Fruit fly (Drosophila melanogaster) whole organism, embryonic: ENCODE results near the gene stg.

ENCODE experiments used
- ATbp ChIP-seq: fragments of 200-800 bp; sonication (Bioruptor generic); optimal IDR thresholded peaks from 2 replicates; lab custom pipeline; 2017; ENCODE audit warnings: missing biosample characterization, mild to moderate bottlenecking, missing genetic modification characterization, missing genetic modification reagents
- CG10267 ChIP-seq: fragments of 200-800 bp; sonication (Bioruptor generic); optimal IDR thresholded peaks from 2 replicates; lab custom pipeline; 2018; ENCODE audit warnings: missing biosample characterization, mild to moderate bottlenecking, missing genetic modification characterization, moderate library complexity
- CG11247 ChIP-seq: fragments of 200-800 bp; sonication (Bioruptor generic); IDR thresholded peaks from 2 replicates; pipeline ENCODE4 v1.3.6; 2022; ENCODE audit warnings: missing biosample characterization, missing genetic modification characterization
- CG11560 ChIP-seq: fragments of 200-800 bp; sonication (Bioruptor generic); IDR thresholded peaks from 3 replicates; pipeline ENCODE4 v1.3.6; 2022; ENCODE audit warnings: missing biosample characterization, missing genetic modification characterization
- CG11695 ChIP-seq: fragments of 200-800 bp; sonication (Bioruptor generic); IDR thresholded peaks from 3 replicates; pipeline ENCODE4 v1.3.6; 2022; ENCODE audit warnings: missing biosample characterization, missing genetic modification characterization
- CG12104 ChIP-seq: fragments of 200-800 bp; sonication (Bioruptor generic); optimal IDR thresholded peaks from 3 replicates; lab custom pipeline; 2016; ENCODE audit warnings: missing biosample characterization, missing genetic modification characterization
- CG12155 ChIP-seq: fragments of 200-800 bp; sonication (Bioruptor generic); optimal IDR thresholded peaks from 3 replicates; lab custom pipeline; 2016; ENCODE audit warnings: missing biosample characterization, missing genetic modification characterization
- CG12219 ChIP-seq: fragments of 200-800 bp; sonication (Bioruptor generic); optimal IDR thresholded peaks from 3 replicates; lab custom pipeline; 2018; ENCODE audit warnings: missing biosample characterization, mild to moderate bottlenecking, missing genetic modification characterization
- CG13775 ChIP-seq: fragments of 200-800 bp; sonication (Bioruptor generic); optimal IDR thresholded peaks from 3 replicates; lab custom pipeline; 2017; ENCODE audit warnings: missing biosample characterization, mild to moderate bottlenecking, missing genetic modification characterization
- CG14965 ChIP-seq: fragments of 200-800 bp; sonication (Bioruptor generic); optimal IDR thresholded peaks from 2 replicates; lab custom pipeline; 2016; ENCODE audit warnings: missing biosample characterization, missing genetic modification characterization, borderline replicate concordance
- CG1647 ChIP-seq: fragments of 200-800 bp; sonication (Bioruptor generic); optimal IDR thresholded peaks from 3 replicates; lab custom pipeline; 2016; ENCODE audit warnings: missing biosample characterization, missing genetic modification characterization
- CG2678 ChIP-seq: fragments of 200-800 bp; sonication (Bioruptor generic); optimal IDR thresholded peaks from 3 replicates; lab custom pipeline; 2019; ENCODE audit warnings: missing biosample characterization, mild to moderate bottlenecking, missing genetic modification characterization, moderate library complexity
- CG33557 ChIP-seq: fragments of 200-800 bp; sonication (Bioruptor generic); optimal IDR thresholded peaks from 2 replicates; lab custom pipeline; 2019; ENCODE audit warnings: missing biosample characterization, mild to moderate bottlenecking, missing genetic modification characterization, moderate library complexity
- CG42726 ChIP-seq: fragments of 200-800 bp; sonication (Bioruptor generic); IDR thresholded peaks from 2 replicates; pipeline ENCODE4 v1.3.6; 2022; ENCODE audit warnings: missing biosample characterization, missing genetic modification characterization; ENCODE audit not compliant: partially characterized antibody
- CG4424 ChIP-seq: fragments of 200-800 bp; sonication (Bioruptor generic); optimal IDR thresholded peaks from 3 replicates; lab custom pipeline; 2016; ENCODE audit warnings: missing biosample characterization, missing genetic modification characterization
- CG6272 ChIP-seq: fragments of 200-800 bp; sonication (Bioruptor generic); IDR thresholded peaks from 2 replicates; pipeline ENCODE4 v1.3.6; 2022; ENCODE audit warnings: missing biosample characterization, missing genetic modification characterization
- CG8359 ChIP-seq: fragments of 200-800 bp; sonication (Bioruptor generic); optimal IDR thresholded peaks from 2 replicates; lab custom pipeline; 2017; ENCODE audit warnings: missing biosample characterization, mild to moderate bottlenecking, missing genetic modification characterization, borderline replicate concordance
- CG9215 ChIP-seq: fragments of 200-800 bp; sonication (Bioruptor generic); IDR thresholded peaks from 2 replicates; pipeline ENCODE4 v1.3.6; 2022; ENCODE audit warnings: missing biosample characterization, missing genetic modification characterization
- Dad ChIP-seq: fragments of 200-800 bp; sonication (Bioruptor generic); optimal IDR thresholded peaks from 3 replicates; lab custom pipeline; 2016; ENCODE audit warnings: missing biosample characterization, missing genetic modification characterization
- E2f1 ChIP-seq: fragments of 200-800 bp; sonication (Bioruptor generic); IDR thresholded peaks from 2 replicates; pipeline ENCODE4 v1.3.6; 2022; ENCODE audit warnings: missing biosample characterization, missing genetic modification characterization
- ERR ChIP-seq: fragments of 200-800 bp; sonication (Bioruptor generic); optimal IDR thresholded peaks from 2 replicates; lab custom pipeline; 2016; ENCODE audit warnings: missing biosample characterization, missing genetic modification characterization
- Ets65A ChIP-seq: fragments of 200-800 bp; sonication (Bioruptor generic); peaks from one replicate; lab custom pipeline; 2016; ENCODE audit warnings: missing biosample characterization, missing genetic modification characterization
- HLHmδ ChIP-seq: fragments of 200-800 bp; sonication (Bioruptor generic); optimal IDR thresholded peaks from 2 replicates; lab custom pipeline; 2018; ENCODE audit warnings: missing biosample characterization, mild to moderate bottlenecking, missing genetic modification characterization, moderate library complexity
- Hand ChIP-seq: fragments of 200-800 bp; sonication (Bioruptor generic); optimal IDR thresholded peaks from 2 replicates; lab custom pipeline; 2017; ENCODE audit warnings: mild to moderate bottlenecking, missing biosample characterization, missing genetic modification reagents, missing genetic modification characterization
- Hr78 ChIP-seq, 2 experiments: fragments of 200-800 bp in 1 of 2; fragments of >200 bp in 1 of 2; sonication (Bioruptor generic) in 1 of 2; optimal IDR thresholded peaks; 2 replicates each; lab custom pipeline; 2017 to 2019; ENCODE audit warnings: missing biosample characterization in 2 of 2, missing genetic modification characterization in 2 of 2, mild to moderate bottlenecking in 1 of 2, moderate library complexity in 1 of 2
- MTF-1 ChIP-seq: fragments of 200-800 bp; sonication (Bioruptor generic); optimal IDR thresholded peaks from 2 replicates; lab custom pipeline; 2018; ENCODE audit warnings: missing biosample characterization, mild to moderate bottlenecking, missing genetic modification characterization, borderline replicate concordance
- Med ChIP-seq: fragments of 200-800 bp; sonication (Bioruptor generic); peaks from one replicate; lab custom pipeline; 2016; ENCODE audit warnings: missing biosample characterization, missing genetic modification characterization, mild to moderate bottlenecking, inconsistent platforms, moderate library complexity
- Rx ChIP-seq: fragments of 200-800 bp; sonication (Bioruptor generic); IDR thresholded peaks from 2 replicates; pipeline ENCODE4 v1.3.6; 2022; ENCODE audit warnings: missing biosample characterization, missing genetic modification characterization
- Trl ChIP-seq, 3 experiments: fragments of >200 bp in 2 of 3; fragments of 200-800 bp in 1 of 3; sonication (Bioruptor generic) in 1 of 3; optimal IDR thresholded peaks; 2 replicates in 1 of 3; 3 replicates in 2 of 3; lab custom pipeline; 2016 to 2017; ENCODE audit warnings: missing biosample characterization in 1 of 3, missing genetic modification characterization in 1 of 3
- Vsx1 ChIP-seq: fragments of 200-800 bp; sonication (Bioruptor generic); optimal IDR thresholded peaks from 2 replicates; lab custom pipeline; 2017; ENCODE audit warnings: missing biosample characterization, mild to moderate bottlenecking, missing genetic modification characterization, missing genetic modification reagents
- bcd ChIP-seq: fragments of 200-800 bp; sonication (Bioruptor generic); optimal IDR thresholded peaks from 2 replicates; lab custom pipeline; 2017; ENCODE audit warnings: missing biosample characterization, mild to moderate bottlenecking, missing genetic modification characterization
- croc ChIP-seq: fragments of 200-800 bp; sonication (Bioruptor generic); conservative IDR thresholded peaks from 3 replicates; pipeline ENCODE4 v1.3.6; 2022; ENCODE audit warnings: missing biosample characterization, missing genetic modification characterization
- dimm ChIP-seq: fragments of 200-800 bp; sonication (Bioruptor generic); IDR thresholded peaks from 2 replicates; pipeline ENCODE4 v1.3.6; 2022; ENCODE audit warnings: missing biosample characterization, missing genetic modification characterization
- fru ChIP-seq: fragments of >200 bp; optimal IDR thresholded peaks from 2 replicates; lab custom pipeline; 2017
- gt ChIP-seq: fragments of 200-800 bp; sonication (Bioruptor generic); IDR thresholded peaks from 2 replicates; pipeline ENCODE4 v1.3.6; 2022; ENCODE audit warnings: missing biosample characterization, missing genetic modification characterization
- h ChIP-seq: fragments of >200 bp; optimal IDR thresholded peaks from 2 replicates; lab custom pipeline; 2017
- ind ChIP-seq: fragments of 200-800 bp; sonication (Bioruptor generic); optimal IDR thresholded peaks from 3 replicates; lab custom pipeline; 2016; ENCODE audit warnings: missing biosample characterization, missing genetic modification characterization
- insv ChIP-seq, 2 experiments: fragments of 200-800 bp; sonication (Bioruptor generic); optimal IDR thresholded peaks; 3 replicates each; lab custom pipeline; 2016 to 2018; ENCODE audit warnings: missing biosample characterization in 2 of 2, missing genetic modification characterization in 2 of 2
- lov ChIP-seq, 2 experiments: fragments of 200-800 bp in 1 of 2; fragments of >200 bp in 1 of 2; sonication (Bioruptor generic) in 1 of 2; IDR thresholded peaks in 1 of 2; optimal IDR thresholded peaks in 1 of 2; 2 replicates in 1 of 2; 3 replicates in 1 of 2; pipeline versions ENCODE4 v1.3.6 to Lab custom; 2017 to 2022; ENCODE audit warnings: missing biosample characterization in 1 of 2, missing genetic modification characterization in 1 of 2
- peb ChIP-seq: fragments of 200-800 bp; sonication (Bioruptor generic); IDR thresholded peaks from 2 replicates; pipeline ENCODE4 v1.3.6; 2022; ENCODE audit warnings: missing biosample characterization, missing genetic modification characterization
- rib ChIP-seq: fragments of 200-800 bp; sonication (Bioruptor generic); IDR thresholded peaks from 2 replicates; pipeline ENCODE4 v1.3.6; 2022; ENCODE audit warnings: missing biosample characterization, missing genetic modification characterization
- ro ChIP-seq: fragments of 200-800 bp; sonication (Bioruptor generic); IDR thresholded peaks from 2 replicates; pipeline ENCODE4 v1.3.6; 2022; ENCODE audit warnings: missing biosample characterization, missing genetic modification characterization
- scrt ChIP-seq: fragments of 200-800 bp; sonication (Bioruptor generic); optimal IDR thresholded peaks from 2 replicates; lab custom pipeline; 2018; ENCODE audit warnings: missing biosample characterization, mild to moderate bottlenecking, missing genetic modification characterization, moderate library complexity
- sqz ChIP-seq: fragments of 200-800 bp; sonication (Bioruptor generic); optimal IDR thresholded peaks from 3 replicates; lab custom pipeline; 2018; ENCODE audit warnings: missing biosample characterization, mild to moderate bottlenecking, missing genetic modification characterization
- sr ChIP-seq: fragments of 200-800 bp; sonication (Bioruptor generic); IDR thresholded peaks from 3 replicates; pipeline ENCODE4 v1.3.6; 2022; ENCODE audit warnings: missing biosample characterization, missing genetic modification characterization
- twi ChIP-seq: fragments of 200-800 bp; optimal IDR thresholded peaks from 2 replicates; lab custom pipeline; 2019; ENCODE audit warnings: missing biosample characterization, mild to moderate bottlenecking, missing genetic modification characterization, moderate library complexity
- vnd ChIP-seq: fragments of 200-800 bp; sonication (Bioruptor generic); IDR thresholded peaks from 3 replicates; pipeline ENCODE4 v1.3.6; 2022; ENCODE audit warnings: missing biosample characterization, missing genetic modification characterization; ENCODE audit not compliant: partially characterized antibody
- vvl ChIP-seq: fragments of 200-800 bp; sonication (Bioruptor generic); IDR thresholded peaks from 2 replicates; pipeline ENCODE4 v1.3.6; 2022; ENCODE audit warnings: missing biosample characterization, missing genetic modification characterization
- zen ChIP-seq: fragments of 200-800 bp; sonication (Bioruptor generic); optimal IDR thresholded peaks from 3 replicates; lab custom pipeline; 2018; ENCODE audit warnings: missing biosample characterization, mild to moderate bottlenecking, missing genetic modification characterization, moderate library complexity

stg gene

dm6 chr3R:29207012-29207656 lies 48.5 kb downstream of the stg start (continued):
- TF ChIP-seq Trl (optimal IDR thresholded peaks at IDR 0.05; lab: Kevin White, UChicago) (no peak), Trl (GFP tag; optimal IDR thresholded peaks at IDR 0.05; lab: Kevin White, UChicago) (no peak), CG10267 (tag; lab: Kevin White, UChicago) (peak; percentile 43), Dad (no peak), CG13775 (peak; percentile 16), CG2678 (peak; percentile 77), croc (GFP tag; lab: Robert Waterston, UW) (no peak; the same call in 2 of the 3 replicates), CG1647 (GFP tag; lab: Kevin White, UChicago) (no peak), CG42726 (GFP tag; lab: Robert Waterston, UW) (no peak), dimm (GFP tag; lab: Robert Waterston, UW) (0 out of 2 replicates have a peak, but pooled peaks have one; percentile 40), scrt (GFP tag; lab: Kevin White, UChicago) (peak; percentile 2), insv (GFP tag; optimal IDR thresholded peaks at IDR 0.05; lab: Kevin White, UChicago) (no peak), E2f1 (GFP tag; lab: Robert Waterston, UW) (peak; percentile 62), CG6272 (GFP tag; lab: Robert Waterston, UW) (peak; percentile 40; the same call in 1 of the 2 replicates), Hand (GFP tag; lab: Kevin White, UChicago) (no peak), CG11560 (peak; percentile 26; the same call in 1 of the 3 replicates), ATbp (peak; percentile 39), CG14965 (GFP tag; lab: Kevin White, UChicago) (no peak), twi (peak; percentile 4), ro (GFP tag; lab: Robert Waterston, UW) (no peak), Med (GFP tag; lab: Kevin White, UChicago) (peak; percentile 80), MTF-1 (GFP tag; lab: Kevin White, UChicago) (peak; percentile 42), Ets65A (GFP tag; lab: Kevin White, UChicago) (peak; percentile 85), HLHmδ (no peak), fru (lab: Kevin White, UChicago) (no peak), CG12219 (GFP tag; lab: Kevin White, UChicago) (peak; percentile 39), sr (GFP tag; lab: Robert Waterston, UW) (no peak), vvl (peak; percentile 82), lov (optimal IDR thresholded peaks at IDR 0.05; lab: Kevin White, UChicago) (no peak), lov (GFP tag; IDR thresholded peaks at IDR 0.05; lab: Robert Waterston, UW) (peak; percentile 64; the same call in 1 of the 3 replicates), h (lab: Kevin White, UChicago) (no peak), ind (GFP tag; lab: Kevin White, UChicago) (peak; percentile 70), CG4424 (peak; percentile 54), CG33557 (GFP tag; lab: Kevin White, UChicago) (no peak), CG12155 (GFP tag; lab: Kevin White, UChicago) (peak; percentile 20), peb (GFP tag; lab: Robert Waterston, UW) (0 out of 2 replicates have a peak, but pooled peaks have one; percentile 44), Vsx1 (peak; percentile 19), bcd (GFP tag; lab: Kevin White, UChicago) (peak; percentile 66), CG11695 (GFP tag; lab: Robert Waterston, UW) (peak; percentile 67; the same call in 2 of the 3 replicates), CG9215 (GFP tag; lab: Robert Waterston, UW) (peak; percentile 43; the same call in 1 of the 2 replicates), CG12104 (GFP tag; lab: Kevin White, UChicago) (no peak), rib (GFP tag; lab: Robert Waterston, UW) (no peak), vnd (GFP tag; lab: Robert Waterston, UW) (no peak), zen (peak; percentile 3), Rx (GFP tag; lab: Robert Waterston, UW) (peak; percentile 41; the same call in 1 of the 2 replicates), CG8359 (GFP tag; lab: Kevin White, UChicago) (no peak), gt (GFP tag; lab: Robert Waterston, UW) (no peak), sqz (peak; percentile 33), Hr78 (GFP tag; optimal IDR thresholded peaks at IDR 0.05; lab: Kevin White, UChicago) (no peak), CG11247 (GFP tag; lab: Robert Waterston, UW) (peak; percentile 47; the same call in 1 of the 2 replicates), ERR (GFP tag; lab: Kevin White, UChicago) (no peak)
